Fruit fly (Drosophila melanogaster) whole organism, embryonic: Measurements from ENCODE around the gene CG10663.

Source experiments
- Ada2b ChIP-seq: fragments of 200-800 bp; sonication (Bioruptor generic); IDR thresholded peaks from 2 replicates; pipeline ENCODE4 v1.3.6; 2022; ENCODE audit warnings: missing biosample characterization, missing genetic modification characterization
- Adf1 ChIP-seq: fragments of 200-800 bp; sonication (Bioruptor generic); IDR thresholded peaks from 2 replicates; pipeline ENCODE4 v1.3.6; 2022; ENCODE audit warnings: missing biosample characterization, missing genetic modification characterization
- CG11504 ChIP-seq: fragments of 200-800 bp; sonication (Bioruptor generic); optimal IDR thresholded peaks from 3 replicates; lab custom pipeline; 2019; ENCODE audit warnings: missing biosample characterization, mild to moderate bottlenecking, missing genetic modification characterization, moderate library complexity
- CG11695 ChIP-seq: fragments of 200-800 bp; sonication (Bioruptor generic); IDR thresholded peaks from 3 replicates; pipeline ENCODE4 v1.3.6; 2022; ENCODE audit warnings: missing biosample characterization, missing genetic modification characterization
- CG13624 ChIP-seq: fragments of 200-800 bp; sonication (Bioruptor generic); optimal IDR thresholded peaks from 2 replicates; lab custom pipeline; 2016; ENCODE audit warnings: missing biosample characterization, missing genetic modification characterization
- CG15269 ChIP-seq: fragments of 200-800 bp; sonication (Bioruptor generic); optimal IDR thresholded peaks from 2 replicates; lab custom pipeline; 2018; ENCODE audit warnings: missing biosample characterization, mild to moderate bottlenecking, missing genetic modification characterization, moderate library complexity
- CG15601 ChIP-seq: fragments of 200-800 bp; sonication (Bioruptor generic); optimal IDR thresholded peaks from 3 replicates; lab custom pipeline; 2019; ENCODE audit warnings: missing biosample characterization, mild to moderate bottlenecking, missing genetic modification characterization, moderate library complexity
- CG1603 ChIP-seq: fragments of 200-800 bp; sonication (Bioruptor generic); optimal IDR thresholded peaks from 2 replicates; lab custom pipeline; 2019; ENCODE audit warnings: missing biosample characterization, mild to moderate bottlenecking, missing genetic modification characterization, moderate library complexity
- CG16863 ChIP-seq: fragments of 200-800 bp; sonication (Bioruptor generic); optimal IDR thresholded peaks from 3 replicates; lab custom pipeline; 2016; ENCODE audit warnings: missing biosample characterization, missing genetic modification characterization
- CG17359 ChIP-seq: fragments of 200-800 bp; sonication (Bioruptor generic); optimal IDR thresholded peaks from 3 replicates; lab custom pipeline; 2018; ENCODE audit warnings: missing biosample characterization, mild to moderate bottlenecking, missing genetic modification characterization, moderate library complexity
- CG17385 ChIP-seq: fragments of 200-800 bp; sonication (Bioruptor generic); optimal IDR thresholded peaks from 3 replicates; lab custom pipeline; 2018; ENCODE audit warnings: missing biosample characterization, mild to moderate bottlenecking, missing genetic modification characterization
- CG18011 ChIP-seq: fragments of 200-800 bp; sonication (Bioruptor generic); optimal IDR thresholded peaks from 2 replicates; lab custom pipeline; 2017; ENCODE audit warnings: missing biosample characterization, missing genetic modification characterization, mild to moderate bottlenecking, moderate library complexity, missing genotype
- CG2116 ChIP-seq: fragments of 200-800 bp; sonication (Bioruptor generic); optimal IDR thresholded peaks from 3 replicates; lab custom pipeline; 2018; ENCODE audit warnings: missing biosample characterization, mild to moderate bottlenecking, missing genetic modification characterization
- CG32532 ChIP-seq: fragments of 200-800 bp; sonication (Bioruptor generic); IDR thresholded peaks from 2 replicates; pipeline ENCODE4 v1.3.6; 2022; ENCODE audit warnings: missing biosample characterization, missing genetic modification characterization
- CG3281 ChIP-seq: fragments of 200-800 bp; sonication (Bioruptor generic); optimal IDR thresholded peaks from 3 replicates; lab custom pipeline; 2017; ENCODE audit warnings: missing biosample characterization, mild to moderate bottlenecking, missing genetic modification characterization
- CG4617 ChIP-seq: fragments of 200-800 bp; sonication (Bioruptor generic); optimal IDR thresholded peaks from 3 replicates; lab custom pipeline; 2016; ENCODE audit warnings: missing biosample characterization, missing genetic modification characterization, borderline replicate concordance
- CG5180 ChIP-seq: fragments of 200-800 bp; sonication (Bioruptor generic); optimal IDR thresholded peaks from 3 replicates; lab custom pipeline; 2017; ENCODE audit warnings: missing biosample characterization, missing genetic modification characterization, mild to moderate bottlenecking, moderate library complexity, missing genetic modification reagents
- CG6765 ChIP-seq: fragments of 200-800 bp; sonication (Bioruptor generic); optimal IDR thresholded peaks from 3 replicates; lab custom pipeline; 2017; ENCODE audit warnings: missing biosample characterization, mild to moderate bottlenecking, missing genetic modification characterization
- CG6813 ChIP-seq: fragments of 200-800 bp; sonication (Bioruptor generic); optimal IDR thresholded peaks from 2 replicates; lab custom pipeline; 2017; ENCODE audit warnings: missing biosample characterization, missing genetic modification characterization, mild to moderate bottlenecking, moderate library complexity, missing genetic modification reagents
- Camta ChIP-seq: fragments of 200-800 bp; sonication (Bioruptor generic); optimal IDR thresholded peaks from 2 replicates; lab custom pipeline; 2016; ENCODE audit warnings: missing biosample characterization, missing genetic modification characterization
- Dp ChIP-seq: fragments of 200-800 bp; sonication (Bioruptor generic); optimal IDR thresholded peaks from 2 replicates; lab custom pipeline; 2018; ENCODE audit warnings: missing biosample characterization, mild to moderate bottlenecking, missing genetic modification characterization, moderate library complexity
- E2f2 ChIP-seq: fragments of 200-800 bp; sonication (Bioruptor generic); IDR thresholded peaks from 2 replicates; pipeline ENCODE4 v1.3.6; 2022; ENCODE audit warnings: missing biosample characterization, missing genetic modification characterization
- Fer3 ChIP-seq: fragments of 200-800 bp; sonication (Bioruptor generic); optimal IDR thresholded peaks from 2 replicates; lab custom pipeline; 2018; ENCODE audit warnings: missing biosample characterization, mild to moderate bottlenecking, missing genetic modification characterization, moderate library complexity
- HLHmδ ChIP-seq: fragments of 200-800 bp; sonication (Bioruptor generic); optimal IDR thresholded peaks from 2 replicates; lab custom pipeline; 2018; ENCODE audit warnings: missing biosample characterization, mild to moderate bottlenecking, missing genetic modification characterization, moderate library complexity
- HmgZ ChIP-seq: fragments of 200-800 bp; sonication (Bioruptor generic); optimal IDR thresholded peaks from 2 replicates; lab custom pipeline; 2018; ENCODE audit warnings: missing biosample characterization, mild to moderate bottlenecking, missing genetic modification characterization
- Hr51 ChIP-seq, 2 experiments: fragments of 200-800 bp; sonication (Bioruptor generic); optimal IDR thresholded peaks; 2 replicates in 1 of 2; 3 replicates in 1 of 2; lab custom pipeline; 2016 to 2018; ENCODE audit warnings: missing biosample characterization in 2 of 2, missing genetic modification characterization in 2 of 2, mild to moderate bottlenecking in 1 of 2, moderate library complexity in 1 of 2
- Hsf ChIP-seq: fragments of 200-800 bp; sonication (Bioruptor generic); optimal IDR thresholded peaks from 3 replicates; lab custom pipeline; 2016; ENCODE audit warnings: missing biosample characterization, missing genetic modification characterization
- MTF-1 ChIP-seq: fragments of 200-800 bp; sonication (Bioruptor generic); optimal IDR thresholded peaks from 2 replicates; lab custom pipeline; 2018; ENCODE audit warnings: missing biosample characterization, mild to moderate bottlenecking, missing genetic modification characterization, borderline replicate concordance
- Rfx ChIP-seq: fragments of 200-800 bp; sonication (Bioruptor generic); IDR thresholded peaks from 2 replicates; pipeline ENCODE4 v1.3.6; 2022; ENCODE audit warnings: missing biosample characterization, missing genetic modification characterization
- bab2 ChIP-seq: fragments of 200-800 bp; sonication (Bioruptor generic); optimal IDR thresholded peaks from 2 replicates; lab custom pipeline; 2016; ENCODE audit warnings: missing biosample characterization, missing genetic modification characterization
- bowl ChIP-seq: fragments of 200-800 bp; sonication (Bioruptor generic); IDR thresholded peaks from 2 replicates; pipeline ENCODE4 v1.3.6; 2022; ENCODE audit warnings: missing biosample characterization, missing genetic modification characterization
- cad ChIP-seq: fragments of >200 bp; optimal IDR thresholded peaks from 2 replicates; lab custom pipeline; 2017; ENCODE audit warnings: missing biosample characterization, missing genetic modification characterization
- chif ChIP-seq, 2 experiments: fragments of 200-800 bp; sonication (Bioruptor generic); optimal IDR thresholded peaks; 3 replicates each; lab custom pipeline; 2016; ENCODE audit warnings: missing biosample characterization in 2 of 2, missing genetic modification characterization in 2 of 2
- chn ChIP-seq: fragments of 200-800 bp; sonication (Bioruptor generic); optimal IDR thresholded peaks from 2 replicates; lab custom pipeline; 2016; ENCODE audit warnings: missing biosample characterization, missing genetic modification characterization
- ci ChIP-seq: fragments of 200-800 bp; sonication (Bioruptor generic); IDR thresholded peaks from 3 replicates; pipeline ENCODE4 v1.3.6; 2022; ENCODE audit warnings: missing biosample characterization, missing genetic modification characterization
- exex ChIP-seq: fragments of 200-800 bp; sonication (Bioruptor generic); optimal IDR thresholded peaks from 4 replicates; lab custom pipeline; 2018; ENCODE audit warnings: missing biosample characterization, mild to moderate bottlenecking, missing genetic modification characterization, moderate library complexity
- fd102C ChIP-seq: fragments of 200-800 bp; sonication (Bioruptor generic); optimal IDR thresholded peaks from 2 replicates; lab custom pipeline; 2018; ENCODE audit warnings: missing biosample characterization, mild to moderate bottlenecking, missing genetic modification characterization, moderate library complexity
- ftz-f1 ChIP-seq: fragments of 200-800 bp; sonication (Bioruptor generic); optimal IDR thresholded peaks from 2 replicates; lab custom pipeline; 2016; ENCODE audit warnings: missing biosample characterization, missing genetic modification characterization
- ham ChIP-seq: fragments of 200-800 bp; sonication (Bioruptor generic); IDR thresholded peaks from 2 replicates; pipeline ENCODE4 v1.3.6; 2022; ENCODE audit warnings: missing biosample characterization, missing genetic modification characterization
- hb ChIP-seq: fragments of 200-800 bp; sonication (Bioruptor generic); IDR thresholded peaks from 3 replicates; pipeline ENCODE4 v1.3.6; 2022; ENCODE audit warnings: missing biosample characterization, missing genetic modification characterization; ENCODE audit not compliant: partially characterized antibody
- kah ChIP-seq: fragments of 200-800 bp; sonication (Bioruptor generic); optimal IDR thresholded peaks from 2 replicates; lab custom pipeline; 2018; ENCODE audit warnings: missing biosample characterization, mild to moderate bottlenecking, missing genetic modification characterization
- lilli ChIP-seq: fragments of 200-800 bp; sonication (Bioruptor generic); optimal IDR thresholded peaks from 3 replicates; lab custom pipeline; 2016; ENCODE audit warnings: missing biosample characterization, missing genetic modification characterization
- nmo ChIP-seq: fragments of 200-800 bp; sonication (Bioruptor generic); optimal IDR thresholded peaks from 2 replicates; lab custom pipeline; 2018; ENCODE audit warnings: missing biosample characterization, mild to moderate bottlenecking, missing genetic modification characterization, moderate library complexity
- odd ChIP-seq: fragments of 200-800 bp; sonication (Bioruptor generic); optimal IDR thresholded peaks from 2 replicates; lab custom pipeline; 2017; ENCODE audit warnings: missing biosample characterization, mild to moderate bottlenecking, missing genetic modification characterization
- org-1 ChIP-seq: fragments of 200-800 bp; sonication (Bioruptor generic); optimal IDR thresholded peaks from 2 replicates; lab custom pipeline; 2017; ENCODE audit warnings: missing biosample characterization, missing genetic modification characterization
- pfk ChIP-seq: fragments of 200-800 bp; sonication (Bioruptor generic); optimal IDR thresholded peaks from 2 replicates; lab custom pipeline; 2018; ENCODE audit warnings: missing biosample characterization, mild to moderate bottlenecking, missing genetic modification characterization, moderate library complexity
- vnd ChIP-seq: fragments of 200-800 bp; sonication (Bioruptor generic); IDR thresholded peaks from 3 replicates; pipeline ENCODE4 v1.3.6; 2022; ENCODE audit warnings: missing biosample characterization, missing genetic modification characterization; ENCODE audit not compliant: partially characterized antibody
- zfh2 ChIP-seq: fragments of 200-800 bp; sonication (Bioruptor generic); optimal IDR thresholded peaks from 2 replicates; lab custom pipeline; 2016; ENCODE audit warnings: missing biosample characterization, missing genetic modification characterization

The CG10663 gene

dm6 chr3L:12526433-12527113 is 41.7 kb upstream of the CG10663 start, which contains the start of gene eIF2beta (continued):
- TF ChIP-seq CG17385: peak; percentile 52
- TF ChIP-seq lilli (GFP tag; lab: Kevin White, UChicago): peak; percentile 14
- peak; percentile 15 for TF ChIP-seq Camta (GFP tag; lab: Kevin White, UChicago)
- peak in 1 of 2 experiments; percentile 38 for TF ChIP-seq Hr51 (GFP tag; optimal IDR thresholded peaks at IDR 0.05; lab: Kevin White, UChicago)
- TF ChIP-seq chn (GFP tag; lab: Kevin White, UChicago): peak; percentile 29
- TF ChIP-seq fd102C (GFP tag; lab: Kevin White, UChicago): peak; percentile 7
- peak; percentile 25; the same call in 1 of the 2 replicates for TF ChIP-seq Rfx (GFP tag; lab: Robert Waterston, UW)
- no peak for TF ChIP-seq Ada2b (GFP tag; lab: Robert Waterston, UW)
- peak; percentile 79 for TF ChIP-seq MTF-1 (GFP tag; lab: Kevin White, UChicago)
- peak; percentile 58 for TF ChIP-seq odd
- TF ChIP-seq nmo: peak; percentile 41
- TF ChIP-seq exex (tag; lab: Kevin White, UChicago): peak; percentile 37
- TF ChIP-seq CG4617 (GFP tag; lab: Kevin White, UChicago): peak; percentile 64
- peak; percentile 14 for TF ChIP-seq CG16863
- no peak for TF ChIP-seq vnd
- TF ChIP-seq CG6813: peak; percentile 38
- TF ChIP-seq pfk (GFP tag; lab: Kevin White, UChicago): peak; percentile 32
- no peak for TF ChIP-seq hb (GFP tag; lab: Robert Waterston, UW)
- peak; percentile 57 for TF ChIP-seq HLHmδ (GFP tag; lab: Kevin White, UChicago)
- TF ChIP-seq CG13624 (GFP tag; lab: Kevin White, UChicago): peak; percentile 6
- TF ChIP-seq chif (GFP tag; optimal IDR thresholded peaks at IDR 0.05; lab: Kevin White, UChicago): peak; percentile 9 to 30
- TF ChIP-seq org-1 (GFP tag; lab: Kevin White, UChicago): no peak
- TF ChIP-seq CG3281 (GFP tag; lab: Kevin White, UChicago): peak; percentile 46
- TF ChIP-seq CG1603 (tag; lab: Kevin White, UChicago): peak; percentile 37
- TF ChIP-seq kah (GFP tag; lab: Kevin White, UChicago): peak; percentile 43
- TF ChIP-seq CG5180: peak; percentile 8
- TF ChIP-seq Hsf (GFP tag; lab: Kevin White, UChicago): peak; percentile 45
- TF ChIP-seq CG11695: no peak
- TF ChIP-seq CG11504: peak; percentile 42
- TF ChIP-seq ham (GFP tag; lab: Robert Waterston, UW): no peak
- peak; percentile 54 for TF ChIP-seq CG15269
- peak; percentile 36 for TF ChIP-seq Fer3 (tag; lab: Kevin White, UChicago)
- no peak for TF ChIP-seq CG18011 (GFP tag; lab: Kevin White, UChicago)
- peak; percentile 20; the same call in 1 of the 2 replicates for TF ChIP-seq E2f2 (GFP tag; lab: Robert Waterston, UW)
- TF ChIP-seq cad (GFP tag; lab: Kevin White, UChicago): no peak
- TF ChIP-seq CG17359 (tag; lab: Kevin White, UChicago): peak; percentile 45
- 0 out of 2 replicates have a peak, but pooled peaks have one; percentile 8 for TF ChIP-seq bowl (GFP tag; lab: Robert Waterston, UW)
- TF ChIP-seq HmgZ: no peak
- peak; percentile 31 for TF ChIP-seq Dp
- TF ChIP-seq zfh2: no peak
- no peak for TF ChIP-seq bab2 (GFP tag; lab: Kevin White, UChicago)
- TF ChIP-seq Adf1 (GFP tag; lab: Robert Waterston, UW): no peak; the same call in 1 of the 2 replicates
- TF ChIP-seq CG6765 (GFP tag; lab: Kevin White, UChicago): peak; percentile 33
- TF ChIP-seq CG32532 (GFP tag; lab: Robert Waterston, UW): peak; percentile 20; the same call in 1 of the 2 replicates
- TF ChIP-seq ftz-f1: no peak
- TF ChIP-seq CG2116 (GFP tag; lab: Kevin White, UChicago): peak; percentile 40
- TF ChIP-seq ci (GFP tag; lab: Robert Waterston, UW): peak; percentile 72
- TF ChIP-seq CG15601 (tag; lab: Kevin White, UChicago): peak; percentile 52
